Worm (Caenorhabditis elegans) whole organism, L3 larva: ENCODE results near the gene cyn-6.
A peak's percentile ranks its signal among the peaks of the same experiment; 100 is the strongest.

Experiments used
- ceh-82 ChIP-seq: fragments of 150-350 bp; optimal IDR thresholded peaks from 2 replicates; lab custom pipeline; 2014; ENCODE audit warnings: missing biosample characterization, missing genetic modification characterization
- egl-5 ChIP-seq: fragments of 150-350 bp; optimal IDR thresholded peaks from 2 replicates; lab custom pipeline; 2017; ENCODE audit warnings: missing biosample characterization, missing genetic modification reagents, missing genetic modification characterization, inconsistent platforms
- nfya-1 ChIP-seq: sonication (generic microtip); optimal IDR thresholded peaks from 2 replicates; lab custom pipeline; 2017; ENCODE audit warnings: missing genetic modification characterization, mild to moderate bottlenecking, missing compliant biosample characterization, antibody characterized with exemption, moderate library complexity; ENCODE audit not compliant: insufficient read depth
- nhr-12 ChIP-seq: fragments of 150-350 bp; optimal IDR thresholded peaks from 2 replicates; lab custom pipeline; 2014; ENCODE audit warnings: missing biosample characterization, missing genetic modification characterization
- nhr-237 ChIP-seq: fragments of 150-350 bp; optimal IDR thresholded peaks from 2 replicates; lab custom pipeline; 2014; ENCODE audit warnings: missing biosample characterization, missing genetic modification characterization
- nhr-43 ChIP-seq: sonication (generic microtip); optimal IDR thresholded peaks from 2 replicates; lab custom pipeline; 2016; ENCODE audit warnings: mild to moderate bottlenecking, missing genetic modification characterization, missing compliant biosample characterization; ENCODE audit not compliant: poor library complexity, severe bottlenecking
- tbx-2 ChIP-seq: sonication (generic microtip); optimal IDR thresholded peaks from 2 replicates; lab custom pipeline; 2016; ENCODE audit warnings: mild to moderate bottlenecking, missing genetic modification characterization, missing compliant biosample characterization

cyn-6 gene

ce11 chrIII:822546-823272 is 49.5 kb downstream of the cyn-6 start, which contains the start of gene clec-149:
TSS of gene clec-149 (plus strand) at chrIII:823222.
- TF ChIP-seq nfya-1 (tag; lab: Kevin White, UChicago) (peak; percentile 14), tbx-2 (tag; lab: Kevin White, UChicago) (no peak), egl-5 (tag; lab: Kevin White, UChicago) (peak; percentile 84), ceh-82 (tag; lab: Kevin White, UChicago) (no peak), nhr-12 (tag; lab: Kevin White, UChicago) (no peak), nhr-237 (no peak), nhr-43 (tag; lab: Kevin White, UChicago) (no peak)
